Worm (Caenorhabditis elegans) whole organism, L1 larva: ENCODE results near the gene F47B8.13.

Experiments used
- jun-1 ChIP-seq: fragments of 150-350 bp; optimal IDR thresholded peaks from 2 replicates; lab custom pipeline; 2014; ENCODE audit warnings: missing biosample characterization, missing genetic modification reagents, missing genetic modification characterization
- nhr-11 ChIP-seq: fragments of 150-350 bp; optimal IDR thresholded peaks from 2 replicates; lab custom pipeline; 2014; ENCODE audit warnings: missing biosample characterization, missing genetic modification characterization
- nhr-71 ChIP-seq: sonication (generic microtip); optimal IDR thresholded peaks from 2 replicates; lab custom pipeline; 2016; ENCODE audit warnings: mild to moderate bottlenecking, missing genetic modification characterization, moderate library complexity, missing compliant biosample characterization
- nhr-77 ChIP-seq: fragments of 150-350 bp; optimal IDR thresholded peaks from 2 replicates; lab custom pipeline; 2014; ENCODE audit warnings: missing biosample characterization, missing genetic modification characterization
- nhr-84 ChIP-seq: sonication (generic microtip); optimal IDR thresholded peaks from 2 replicates; lab custom pipeline; 2017; ENCODE audit warnings: missing biosample characterization, missing genetic modification characterization

DNA sequence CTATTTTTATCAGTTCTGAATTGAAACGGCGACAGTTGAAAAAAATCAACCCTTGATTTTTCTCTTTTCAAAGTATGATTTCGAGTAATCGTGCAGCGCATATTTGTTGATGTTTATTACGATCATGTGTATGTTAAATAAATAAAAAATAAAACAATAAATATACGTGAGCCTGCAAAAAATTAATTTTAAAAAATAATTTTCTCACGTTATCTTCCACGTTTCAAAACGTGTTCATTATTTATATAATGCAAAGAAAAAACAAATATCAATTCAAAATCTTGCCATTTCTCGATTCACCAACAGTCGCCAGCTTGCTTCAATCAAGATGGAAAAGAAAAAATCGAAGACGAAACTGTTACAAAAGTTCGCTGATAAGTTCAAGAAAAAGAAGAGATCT is 36.3 kb downstream of the F47B8.13 start, which contains the start of gene F40G12.10:
- no peak for TF ChIP-seq jun-1 (tag; lab: Kevin White, UChicago)
- no peak for TF ChIP-seq nhr-11 (tag; lab: Kevin White, UChicago)
- TF ChIP-seq nhr-84 = no peak
- no peak for TF ChIP-seq nhr-71
- no peak for TF ChIP-seq nhr-77 (tag; lab: Kevin White, UChicago)
